Fruit fly (Drosophila melanogaster) whole organism, embryonic: ENCODE results near the gene sosie.

Source experiments
- Bteb2 ChIP-seq: fragments of 200-800 bp; sonication (Bioruptor generic); optimal IDR thresholded peaks from 2 replicates; lab custom pipeline; 2016; ENCODE audit warnings: missing biosample characterization, missing genetic modification characterization
- CG11398 ChIP-seq: fragments of 200-800 bp; sonication (Bioruptor generic); optimal IDR thresholded peaks from 2 replicates; lab custom pipeline; 2016; ENCODE audit warnings: missing biosample characterization, missing genetic modification characterization
- CG11456 ChIP-seq: fragments of 200-800 bp; sonication (Bioruptor generic); IDR thresholded peaks from 3 replicates; pipeline ENCODE4 v1.3.6; 2022; ENCODE audit warnings: missing biosample characterization, missing genetic modification characterization
- CG11504 ChIP-seq: fragments of 200-800 bp; sonication (Bioruptor generic); optimal IDR thresholded peaks from 3 replicates; lab custom pipeline; 2019; ENCODE audit warnings: missing biosample characterization, mild to moderate bottlenecking, missing genetic modification characterization, moderate library complexity
- CG12155 ChIP-seq: fragments of 200-800 bp; sonication (Bioruptor generic); optimal IDR thresholded peaks from 3 replicates; lab custom pipeline; 2016; ENCODE audit warnings: missing biosample characterization, missing genetic modification characterization
- CG12769 ChIP-seq: fragments of 200-800 bp; sonication (Bioruptor generic); optimal IDR thresholded peaks from 2 replicates; lab custom pipeline; 2019; ENCODE audit warnings: missing biosample characterization, mild to moderate bottlenecking, missing genetic modification characterization, moderate library complexity
- CG13894 ChIP-seq: fragments of 200-800 bp; sonication (Bioruptor generic); optimal IDR thresholded peaks from 3 replicates; lab custom pipeline; 2018; ENCODE audit warnings: missing biosample characterization, mild to moderate bottlenecking, missing genetic modification characterization, moderate library complexity
- CG14050 ChIP-seq: fragments of 200-800 bp; sonication (Bioruptor generic); IDR thresholded peaks from 3 replicates; pipeline ENCODE4 v1.3.6; 2022; ENCODE audit warnings: missing biosample characterization, missing genetic modification characterization
- CG14710 ChIP-seq: fragments of 200-800 bp; sonication (Bioruptor generic); optimal IDR thresholded peaks from 3 replicates; lab custom pipeline; 2019; ENCODE audit warnings: missing biosample characterization, mild to moderate bottlenecking, missing genetic modification characterization, moderate library complexity
- CG15011 ChIP-seq: fragments of 200-800 bp; sonication (Bioruptor generic); optimal IDR thresholded peaks from 3 replicates; lab custom pipeline; 2018; ENCODE audit warnings: missing biosample characterization, mild to moderate bottlenecking, missing genetic modification characterization
- CG15514 ChIP-seq: fragments of 200-800 bp; sonication (Bioruptor generic); optimal IDR thresholded peaks from 3 replicates; lab custom pipeline; 2017; ENCODE audit warnings: missing biosample characterization, missing genetic modification characterization, mild to moderate bottlenecking, moderate library complexity, missing genetic modification reagents
- CG16813 ChIP-seq: fragments of 200-800 bp; sonication (Bioruptor generic); IDR thresholded peaks from 3 replicates; pipeline ENCODE4 v1.3.6; 2022; ENCODE audit warnings: missing biosample characterization, missing genetic modification characterization; ENCODE audit not compliant: partially characterized antibody
- CG16815 ChIP-seq: fragments of 200-800 bp; sonication (Bioruptor generic); optimal IDR thresholded peaks from 3 replicates; lab custom pipeline; 2017; ENCODE audit warnings: missing biosample characterization, mild to moderate bottlenecking, missing genetic modification characterization
- CG31365 ChIP-seq: fragments of 200-800 bp; sonication (Bioruptor generic); optimal IDR thresholded peaks from 2 replicates; lab custom pipeline; 2018; ENCODE audit warnings: missing biosample characterization, mild to moderate bottlenecking, missing genetic modification characterization
- CG32532 ChIP-seq: fragments of 200-800 bp; sonication (Bioruptor generic); IDR thresholded peaks from 2 replicates; pipeline ENCODE4 v1.3.6; 2022; ENCODE audit warnings: missing biosample characterization, missing genetic modification characterization
- CG6272 ChIP-seq: fragments of 200-800 bp; sonication (Bioruptor generic); IDR thresholded peaks from 2 replicates; pipeline ENCODE4 v1.3.6; 2022; ENCODE audit warnings: missing biosample characterization, missing genetic modification characterization
- CG6689 ChIP-seq: fragments of 200-800 bp; sonication (Bioruptor generic); IDR thresholded peaks from 2 replicates; pipeline ENCODE4 v1.3.6; 2022; ENCODE audit warnings: missing biosample characterization, missing genetic modification characterization
- CG7556 ChIP-seq: fragments of 200-800 bp; sonication (Bioruptor generic); optimal IDR thresholded peaks from 2 replicates; lab custom pipeline; 2017; ENCODE audit warnings: missing biosample characterization, mild to moderate bottlenecking, missing genetic modification characterization
- CG7987 ChIP-seq: fragments of 200-800 bp; sonication (Bioruptor generic); optimal IDR thresholded peaks from 2 replicates; lab custom pipeline; 2018; ENCODE audit warnings: missing biosample characterization, mild to moderate bottlenecking, missing genetic modification characterization, moderate library complexity
- CG9932 ChIP-seq: fragments of 200-800 bp; sonication (Bioruptor generic); IDR thresholded peaks from 2 replicates; pipeline ENCODE4 v1.3.6; 2022; ENCODE audit warnings: missing biosample characterization, missing genetic modification characterization
- CoRest ChIP-seq: fragments of 200-800 bp; sonication (Bioruptor generic); optimal IDR thresholded peaks from 3 replicates; lab custom pipeline; 2018; ENCODE audit warnings: missing biosample characterization, mild to moderate bottlenecking, missing genetic modification characterization, moderate library complexity
- Dfd ChIP-seq, 2 experiments: fragments of >200 bp; optimal IDR thresholded peaks; 2 replicates each; lab custom pipeline; 2017; ENCODE audit warnings: missing biosample characterization in 2 of 2, missing genetic modification characterization in 2 of 2
- E2f1 ChIP-seq: fragments of 200-800 bp; sonication (Bioruptor generic); IDR thresholded peaks from 2 replicates; pipeline ENCODE4 v1.3.6; 2022; ENCODE audit warnings: missing biosample characterization, missing genetic modification characterization
- Fer1 ChIP-seq: fragments of 200-800 bp; sonication (Bioruptor generic); optimal IDR thresholded peaks from 2 replicates; lab custom pipeline; 2017; ENCODE audit warnings: missing biosample characterization, mild to moderate bottlenecking, missing genetic modification characterization
- Optix ChIP-seq: fragments of 200-800 bp; sonication (Bioruptor generic); IDR thresholded peaks from 3 replicates; pipeline ENCODE4 v1.3.6; 2022; ENCODE audit warnings: missing biosample characterization, missing genetic modification characterization
- PHDP ChIP-seq: fragments of 200-800 bp; sonication (Bioruptor generic); optimal IDR thresholded peaks from 3 replicates; lab custom pipeline; 2018; ENCODE audit warnings: missing biosample characterization, mild to moderate bottlenecking, missing genetic modification characterization, moderate library complexity
- Tbp ChIP-seq: fragments of >200 bp; optimal IDR thresholded peaks from 2 replicates; lab custom pipeline; 2018; ENCODE audit warnings: missing biosample characterization, missing genetic modification characterization
- Vsx1 ChIP-seq: fragments of 200-800 bp; sonication (Bioruptor generic); optimal IDR thresholded peaks from 2 replicates; lab custom pipeline; 2017; ENCODE audit warnings: missing biosample characterization, mild to moderate bottlenecking, missing genetic modification characterization, missing genetic modification reagents
- abd-A ChIP-seq: fragments of 200-800 bp; sonication (Bioruptor generic); optimal IDR thresholded peaks from 3 replicates; lab custom pipeline; 2019; ENCODE audit warnings: missing biosample characterization, mild to moderate bottlenecking, missing genetic modification characterization, moderate library complexity
- ac ChIP-seq: fragments of 200-800 bp; sonication (Bioruptor generic); optimal IDR thresholded peaks from 3 replicates; lab custom pipeline; 2017; ENCODE audit warnings: missing biosample characterization, mild to moderate bottlenecking, missing genetic modification characterization
- aop ChIP-seq: fragments of 200-800 bp; sonication (Bioruptor generic); IDR thresholded peaks from 2 replicates; pipeline ENCODE4 v1.3.6; 2022; ENCODE audit warnings: missing biosample characterization, missing genetic modification characterization
- ara ChIP-seq: fragments of 200-800 bp; sonication (Bioruptor generic); IDR thresholded peaks from 2 replicates; pipeline ENCODE4 v1.3.6; 2022; ENCODE audit warnings: missing biosample characterization, missing genetic modification characterization
- ash1 ChIP-seq: fragments of 200-800 bp; sonication (Bioruptor generic); optimal IDR thresholded peaks from 2 replicates; lab custom pipeline; 2018; ENCODE audit warnings: missing biosample characterization, mild to moderate bottlenecking, missing genetic modification characterization
- cas ChIP-seq: fragments of 200-800 bp; sonication (Bioruptor generic); IDR thresholded peaks from 2 replicates; pipeline ENCODE4 v1.3.6; 2022; ENCODE audit warnings: missing biosample characterization, missing genetic modification characterization
- cato ChIP-seq: fragments of 200-800 bp; sonication (Bioruptor generic); optimal IDR thresholded peaks from 2 replicates; lab custom pipeline; 2016; ENCODE audit warnings: missing biosample characterization, missing genetic modification characterization, borderline replicate concordance
- fd3F ChIP-seq: fragments of 200-800 bp; sonication (Bioruptor generic); optimal IDR thresholded peaks from 2 replicates; lab custom pipeline; 2018; ENCODE audit warnings: missing biosample characterization, mild to moderate bottlenecking, missing genetic modification characterization, moderate library complexity
- fru ChIP-seq: fragments of >200 bp; optimal IDR thresholded peaks from 2 replicates; lab custom pipeline; 2017
- gce ChIP-seq: fragments of 200-800 bp; sonication (Bioruptor generic); IDR thresholded peaks from 3 replicates; pipeline ENCODE4 v1.3.6; 2022; ENCODE audit warnings: missing biosample characterization, missing genetic modification characterization
- gcm ChIP-seq: fragments of 200-800 bp; sonication (Bioruptor generic); optimal IDR thresholded peaks from 2 replicates; lab custom pipeline; 2019; ENCODE audit warnings: missing biosample characterization, mild to moderate bottlenecking, missing genetic modification characterization, moderate library complexity
- gsb ChIP-seq: fragments of 200-800 bp; sonication (Bioruptor generic); IDR thresholded peaks from 2 replicates; pipeline ENCODE4 v1.3.6; 2022; ENCODE audit warnings: missing biosample characterization, missing genetic modification characterization
- hkb ChIP-seq, 2 experiments: fragments of 200-800 bp in 1 of 2; fragments of >200 bp in 1 of 2; sonication (Bioruptor generic) in 1 of 2; IDR thresholded peaks in 1 of 2; optimal IDR thresholded peaks in 1 of 2; 2 replicates each; pipeline versions ENCODE4 v1.3.6 to Lab custom; 2017 to 2022; ENCODE audit warnings: missing biosample characterization in 1 of 2, missing genetic modification characterization in 1 of 2
- ind ChIP-seq: fragments of 200-800 bp; sonication (Bioruptor generic); optimal IDR thresholded peaks from 3 replicates; lab custom pipeline; 2016; ENCODE audit warnings: missing biosample characterization, missing genetic modification characterization
- nmo ChIP-seq: fragments of 200-800 bp; sonication (Bioruptor generic); optimal IDR thresholded peaks from 2 replicates; lab custom pipeline; 2018; ENCODE audit warnings: missing biosample characterization, mild to moderate bottlenecking, missing genetic modification characterization, moderate library complexity
- onecut ChIP-seq: fragments of 200-800 bp; sonication (Bioruptor generic); IDR thresholded peaks from 2 replicates; pipeline ENCODE4 v1.3.6; 2022; ENCODE audit warnings: missing biosample characterization, missing genetic modification characterization
- pan ChIP-seq, 4 experiments: fragments of >200 bp in 3 of 4; fragments of 200-800 bp in 1 of 4; sonication (Bioruptor generic) in 1 of 4; optimal IDR thresholded peaks in 3 of 4; IDR thresholded peaks in 1 of 4; 2 replicates each; pipeline versions ENCODE4 v1.3.6 to Lab custom; 2017 to 2022; ENCODE audit warnings: missing biosample characterization in 2 of 4, missing genetic modification characterization in 2 of 4, mixed read lengths in 1 of 4
- phol ChIP-seq: fragments of 200-800 bp; sonication (Bioruptor generic); optimal IDR thresholded peaks from 3 replicates; lab custom pipeline; 2018; ENCODE audit warnings: missing biosample characterization, mild to moderate bottlenecking, missing genetic modification characterization, moderate library complexity
- sc ChIP-seq, 3 experiments: fragments of >200 bp in 2 of 3; fragments of 200-800 bp in 1 of 3; sonication (Bioruptor generic) in 1 of 3; optimal IDR thresholded peaks; 2 replicates in 2 of 3; 3 replicates in 1 of 3; lab custom pipeline; 2017; ENCODE audit warnings: mild to moderate bottlenecking in 1 of 3, missing biosample characterization in 1 of 3, missing genetic modification characterization in 1 of 3, missing genetic modification reagents in 1 of 3
- sd ChIP-seq: fragments of 200-800 bp; sonication (Bioruptor generic); optimal IDR thresholded peaks from 3 replicates; lab custom pipeline; 2018; ENCODE audit warnings: missing biosample characterization, mild to moderate bottlenecking, missing genetic modification characterization, moderate library complexity
- stc ChIP-seq: fragments of 200-800 bp; sonication (Bioruptor generic); IDR thresholded peaks from 2 replicates; pipeline ENCODE4 v1.3.6; 2022; ENCODE audit warnings: missing biosample characterization, missing genetic modification characterization
- toy ChIP-seq: fragments of 200-800 bp; sonication (Bioruptor generic); IDR thresholded peaks from 2 replicates; pipeline ENCODE4 v1.3.6; 2022; ENCODE audit warnings: missing biosample characterization, missing genetic modification characterization
- tx ChIP-seq: fragments of 200-800 bp; sonication (Bioruptor generic); optimal IDR thresholded peaks from 2 replicates; lab custom pipeline; 2016; ENCODE audit warnings: missing biosample characterization, missing genetic modification characterization
- z ChIP-seq: fragments of 200-800 bp; sonication (Bioruptor generic); IDR thresholded peaks from 3 replicates; pipeline ENCODE4 v1.3.6; 2022; ENCODE audit warnings: missing biosample characterization, missing genetic modification characterization

Gene sosie

dm6 chr3R:24798595-24798994, 35.2 kb upstream of the sosie start (continued):
- TF ChIP-seq sd (tag; lab: Kevin White, UChicago), result peak; percentile 64
- peak; percentile 20 for TF ChIP-seq nmo (GFP tag; lab: Kevin White, UChicago)
- TF ChIP-seq ara (GFP tag; lab: Robert Waterston, UW), result no peak
- peak; percentile 31; the same call in 1 of the 2 replicates for TF ChIP-seq stc (GFP tag; lab: Robert Waterston, UW)
- no peak for TF ChIP-seq CG32532 (GFP tag; lab: Robert Waterston, UW)
- no peak for TF ChIP-seq gsb (GFP tag; lab: Robert Waterston, UW)
- TF ChIP-seq Bteb2, result no peak
- no peak for TF ChIP-seq cas (GFP tag; lab: Robert Waterston, UW)
- no peak for TF ChIP-seq abd-A
- no peak for TF ChIP-seq CG16815 (GFP tag; lab: Kevin White, UChicago)
- TF ChIP-seq Vsx1 (GFP tag; lab: Kevin White, UChicago), result no peak
- TF ChIP-seq aop, result no peak
- TF ChIP-seq CG6689 (GFP tag; lab: Robert Waterston, UW), result peak; percentile 28; the same call in 1 of the 2 replicates
- TF ChIP-seq gcm (GFP tag; lab: Kevin White, UChicago), result peak; percentile 48
- TF ChIP-seq fru, result no peak
- TF ChIP-seq gce, result no peak
- peak; percentile 12 for TF ChIP-seq CG15514 (GFP tag; lab: Kevin White, UChicago)
- TF ChIP-seq CG12769 (tag; lab: Kevin White, UChicago), result no peak
- no peak for TF ChIP-seq hkb (optimal IDR thresholded peaks at IDR 0.05; lab: Kevin White, UChicago)
- peak; percentile 15; the same call in 1 of the 2 replicates for TF ChIP-seq hkb (GFP tag; IDR thresholded peaks at IDR 0.05; lab: Robert Waterston, UW)
- TF ChIP-seq CG14710 (tag; lab: Kevin White, UChicago), result no peak
- no peak for TF ChIP-seq CG7987 (GFP tag; lab: Kevin White, UChicago)
- TF ChIP-seq CG13894 (tag; lab: Kevin White, UChicago), result no peak
- no peak for TF ChIP-seq cato (GFP tag; lab: Kevin White, UChicago)
- no peak for TF ChIP-seq CG16813
- TF ChIP-seq sc (optimal IDR thresholded peaks at IDR 0.05; lab: Kevin White, UChicago), result no peak
- TF ChIP-seq sc (GFP tag; optimal IDR thresholded peaks at IDR 0.05; lab: Kevin White, UChicago), result no peak
- TF ChIP-seq PHDP (tag; lab: Kevin White, UChicago), result peak; percentile 68
- TF ChIP-seq pan (optimal IDR thresholded peaks at IDR 0.05; lab: Kevin White, UChicago), result no peak
- peak in 1 of 2 experiments; percentile 32 for TF ChIP-seq pan (GFP tag; optimal IDR thresholded peaks at IDR 0.05 in 1 of 2, IDR thresholded peaks at IDR 0.05 in 1 of 2)
- TF ChIP-seq Fer1 (GFP tag; lab: Kevin White, UChicago), result peak; percentile 5
- peak; percentile 27 for TF ChIP-seq phol
- TF ChIP-seq CG7556, result peak; percentile 47
- peak; percentile 29 for TF ChIP-seq CoRest (tag; lab: Kevin White, UChicago)
- no peak for TF ChIP-seq CG12155
- no peak for TF ChIP-seq ash1 (GFP tag; lab: Kevin White, UChicago)
- no peak for TF ChIP-seq Optix (GFP tag; lab: Robert Waterston, UW)
- TF ChIP-seq tx (GFP tag; lab: Kevin White, UChicago), result no peak

dm6 chr3R:24799503-24799902, 34.2 kb upstream of the sosie start, which contains the start of gene Ude:
Ude (minus strand) TSS chr3R:24799668.
- TF ChIP-seq ac (GFP tag; lab: Kevin White, UChicago), result no peak
- no peak for TF ChIP-seq CG11504 (tag; lab: Kevin White, UChicago)
- TF ChIP-seq CG31365 (tag; lab: Kevin White, UChicago), result no peak
- TF ChIP-seq CG11456 (GFP tag; lab: Robert Waterston, UW), result no peak
- TF ChIP-seq E2f1 (GFP tag; lab: Robert Waterston, UW), result no peak
- no peak for TF ChIP-seq CG15011 (GFP tag; lab: Kevin White, UChicago)
- TF ChIP-seq onecut (GFP tag; lab: Robert Waterston, UW), result peak; percentile 99
- no peak for TF ChIP-seq z (GFP tag; lab: Robert Waterston, UW)
- TF ChIP-seq ind (GFP tag; lab: Kevin White, UChicago), result no peak
- no peak for TF ChIP-seq fd3F (GFP tag; lab: Kevin White, UChicago)
- TF ChIP-seq CG9932 (GFP tag; lab: Robert Waterston, UW), result no peak
- TF ChIP-seq toy (GFP tag; lab: Robert Waterston, UW), result no peak
- no peak for TF ChIP-seq CG11398
- TF ChIP-seq CG6272 (GFP tag; lab: Robert Waterston, UW), result no peak
- TF ChIP-seq CG14050, result no peak
- TF ChIP-seq Dfd (GFP tag; optimal IDR thresholded peaks at IDR 0.05; lab: Kevin White, UChicago), result no peak
- TF ChIP-seq Tbp (GFP tag; lab: Kevin White, UChicago), result no peak
